Worm (Caenorhabditis elegans) whole organism, L2 larva: ENCODE data around the gene ZC204.17.

ENCODE experiments used
- C34F6.9 ChIP-seq: fragments of 150-350 bp; optimal IDR thresholded peaks from 2 replicates; lab custom pipeline; 2014; ENCODE audit warnings: missing biosample characterization, missing genetic modification characterization
- Y55F3AM.14 ChIP-seq: fragments of 200-800 bp; sonication (Bioruptor generic); optimal IDR thresholded peaks from 2 replicates; lab custom pipeline; 2018; ENCODE audit warnings: mild to moderate bottlenecking, missing genetic modification characterization, missing compliant biosample characterization
- ZK546.5 ChIP-seq: sonication (generic microtip); optimal IDR thresholded peaks from 2 replicates; lab custom pipeline; 2017; ENCODE audit warnings: missing biosample characterization, missing genetic modification characterization
- alr-1 ChIP-seq: fragments of 150-350 bp; optimal IDR thresholded peaks from 2 replicates; lab custom pipeline; 2014; ENCODE audit warnings: missing biosample characterization, missing genetic modification characterization
- aly-2 ChIP-seq: fragments of 150-350 bp; optimal IDR thresholded peaks from 2 replicates; lab custom pipeline; 2014; ENCODE audit warnings: missing biosample characterization, missing genetic modification characterization
- ama-1 ChIP-seq: fragments of 150-350 bp; optimal IDR thresholded peaks from 2 replicates; lab custom pipeline; 2018; ENCODE audit warnings: inconsistent platforms
- ceh-16 ChIP-seq: fragments of 150-350 bp; optimal IDR thresholded peaks from 2 replicates; lab custom pipeline; 2014; ENCODE audit warnings: missing biosample characterization, missing genetic modification characterization
- ceh-82 ChIP-seq: fragments of 150-350 bp; optimal IDR thresholded peaks from 2 replicates; lab custom pipeline; 2014; ENCODE audit warnings: missing biosample characterization, missing genetic modification characterization
- dmd-4 ChIP-seq: sonication (generic microtip); optimal IDR thresholded peaks from 2 replicates; lab custom pipeline; 2017; ENCODE audit warnings: missing biosample characterization, missing genetic modification characterization
- elt-3 ChIP-seq: sonication (generic microtip); optimal IDR thresholded peaks from 2 replicates; lab custom pipeline; 2017; ENCODE audit warnings: missing biosample characterization, missing genetic modification characterization
- fos-1 ChIP-seq: fragments of 150-350 bp; optimal IDR thresholded peaks from 2 replicates; lab custom pipeline; 2014; ENCODE audit warnings: missing biosample characterization, missing genetic modification characterization
- gmeb-1 ChIP-seq: fragments of 150-350 bp; optimal IDR thresholded peaks from 2 replicates; lab custom pipeline; 2014; ENCODE audit warnings: missing biosample characterization, missing genetic modification characterization
- lin-11 ChIP-seq: fragments of 150-350 bp; sonication (generic microtip); optimal IDR thresholded peaks from 2 replicates; lab custom pipeline; 2014; ENCODE audit warnings: missing biosample characterization, missing genetic modification characterization, inconsistent platforms, mixed read lengths
- lin-13 ChIP-seq: fragments of 150-350 bp; optimal IDR thresholded peaks from 2 replicates; lab custom pipeline; 2014; ENCODE audit warnings: missing biosample characterization, missing genetic modification reagents, missing genetic modification characterization
- lin-39 ChIP-seq: fragments of 150-350 bp; optimal IDR thresholded peaks from 2 replicates; lab custom pipeline; 2014; ENCODE audit warnings: missing biosample characterization, missing genetic modification reagents, missing genetic modification characterization
- lsy-2 ChIP-seq, 2 experiments: fragments of 150-350 bp in 1 of 2; sonication (generic microtip) in 1 of 2; optimal IDR thresholded peaks; 2 replicates each; lab custom pipeline; 2014 to 2017; ENCODE audit warnings: missing biosample characterization in 2 of 2, missing genetic modification characterization in 2 of 2
- mdl-1 ChIP-seq, 2 experiments: fragments of 150-350 bp in 1 of 2; sonication (generic microtip) in 1 of 2; optimal IDR thresholded peaks; 2 replicates each; lab custom pipeline; 2017; ENCODE audit warnings: missing biosample characterization in 2 of 2, missing genetic modification characterization in 2 of 2
- nhr-12 ChIP-seq: fragments of 150-350 bp; optimal IDR thresholded peaks from 2 replicates; lab custom pipeline; 2014; ENCODE audit warnings: missing biosample characterization, missing genetic modification characterization
- nhr-129 ChIP-seq: fragments of 150-350 bp; optimal IDR thresholded peaks from 2 replicates; lab custom pipeline; 2014; ENCODE audit warnings: missing biosample characterization, missing genetic modification characterization
- nhr-23 ChIP-seq: fragments of 150-350 bp; optimal IDR thresholded peaks from 2 replicates; lab custom pipeline; 2014; ENCODE audit warnings: missing biosample characterization, missing genetic modification reagents, missing genetic modification characterization
- nhr-237 ChIP-seq: fragments of 150-350 bp; optimal IDR thresholded peaks from 2 replicates; lab custom pipeline; 2014; ENCODE audit warnings: missing biosample characterization, missing genetic modification characterization
- nhr-25 ChIP-seq: fragments of 150-350 bp; sonication (generic microtip); optimal IDR thresholded peaks from 3 replicates; lab custom pipeline; 2014; ENCODE audit warnings: missing biosample characterization, missing genetic modification characterization
- peb-1 ChIP-seq: fragments of 150-350 bp; optimal IDR thresholded peaks from 2 replicates; lab custom pipeline; 2014; ENCODE audit warnings: missing biosample characterization, missing genetic modification characterization
- sem-4 ChIP-seq: fragments of 150-350 bp; optimal IDR thresholded peaks from 2 replicates; lab custom pipeline; 2014; ENCODE audit warnings: missing biosample characterization, missing genetic modification reagents, missing genetic modification characterization
- skn-1 ChIP-seq: sonication (generic microtip); optimal IDR thresholded peaks from 2 replicates; lab custom pipeline; 2017; ENCODE audit warnings: missing biosample characterization, missing genetic modification characterization
- sma-3 ChIP-seq: sonication (generic microtip); optimal IDR thresholded peaks from 2 replicates; lab custom pipeline; 2016; ENCODE audit warnings: missing genetic modification reagents, missing genetic modification characterization, missing compliant biosample characterization
- sma-9 ChIP-seq, 2 experiments: fragments of 150-350 bp in 1 of 2; sonication (generic microtip) in 1 of 2; optimal IDR thresholded peaks; 2 replicates each; lab custom pipeline; 2014 to 2016; ENCODE audit warnings: missing genetic modification characterization in 2 of 2, mild to moderate bottlenecking in 1 of 2, missing biosample characterization in 1 of 2, missing compliant biosample characterization in 1 of 2, missing genetic modification reagents in 1 of 2, moderate library complexity in 1 of 2
- unc-39 ChIP-seq: fragments of 150-350 bp; optimal IDR thresholded peaks from 2 replicates; lab custom pipeline; 2014; ENCODE audit warnings: missing biosample characterization, missing genetic modification characterization
- unc-55 ChIP-seq: fragments of 150-350 bp; sonication (generic microtip); optimal IDR thresholded peaks from 3 replicates; lab custom pipeline; 2014; ENCODE audit warnings: missing biosample characterization, missing genetic modification reagents, missing genetic modification characterization
- unc-62 ChIP-seq: fragments of 150-350 bp; optimal IDR thresholded peaks from 2 replicates; lab custom pipeline; 2014; ENCODE audit warnings: missing biosample characterization, missing genetic modification reagents, missing genetic modification characterization
- zag-1 ChIP-seq: fragments of 150-350 bp; optimal IDR thresholded peaks from 2 replicates; lab custom pipeline; 2014; ENCODE audit warnings: missing biosample characterization, missing genetic modification characterization
- ztf-1 ChIP-seq: fragments of 200-800 bp; sonication (Bioruptor generic); conservative IDR thresholded peaks from 2 replicates; pipeline ENCODE4 v1.3.6; 2022; ENCODE audit warnings: missing genetic modification characterization, missing compliant biosample characterization
- ztf-11 ChIP-seq: sonication (generic microtip); optimal IDR thresholded peaks from 2 replicates; lab custom pipeline; 2017; ENCODE audit warnings: missing biosample characterization, missing genetic modification characterization

Gene ZC204.17

ce11 chrII:1676088-1676487, 30.0 kb upstream of the ZC204.17 start, which contains the start of gene fbxb-17:
TSS of gene fbxb-17 (plus strand) at chrII:1676388.
- TF ChIP-seq nhr-23, result peak; percentile 1
- no peak for TF ChIP-seq skn-1
- TF ChIP-seq ZK546.5, result no peak
- TF ChIP-seq unc-55 (GFP tag; lab: Kevin White, UChicago), result no peak

- TF ChIP-seq ceh-16 (no peak), ztf-11 (tag; lab: Kevin White, UChicago) (no peak), unc-39 (no peak), elt-3 (no peak), nhr-23 (no peak), alr-1 (tag; lab: Kevin White, UChicago) (no peak), aly-2 (tag; lab: Kevin White, UChicago) (no peak), unc-62 (GFP tag; lab: Kevin White, UChicago) (no peak), ztf-1 (GFP tag; lab: Robert Waterston, UW) (no peak), gmeb-1 (tag; lab: Kevin White, UChicago) (no peak), Y55F3AM.14 (GFP tag; lab: Kevin White, UChicago) (no peak), sma-3 (GFP tag; lab: Kevin White, UChicago) (no peak), mdl-1 (tag; optimal IDR thresholded peaks at IDR 0.05; lab: Kevin White, UChicago) (no peak), ceh-82 (no peak), lin-39 (tag; lab: Kevin White, UChicago) (no peak), nhr-25 (tag; lab: Kevin White, UChicago) (no peak)
These were observed 26.6 kb upstream of the ZC204.17 start for ce11 chrII:1672673-1673072.

DNA sequence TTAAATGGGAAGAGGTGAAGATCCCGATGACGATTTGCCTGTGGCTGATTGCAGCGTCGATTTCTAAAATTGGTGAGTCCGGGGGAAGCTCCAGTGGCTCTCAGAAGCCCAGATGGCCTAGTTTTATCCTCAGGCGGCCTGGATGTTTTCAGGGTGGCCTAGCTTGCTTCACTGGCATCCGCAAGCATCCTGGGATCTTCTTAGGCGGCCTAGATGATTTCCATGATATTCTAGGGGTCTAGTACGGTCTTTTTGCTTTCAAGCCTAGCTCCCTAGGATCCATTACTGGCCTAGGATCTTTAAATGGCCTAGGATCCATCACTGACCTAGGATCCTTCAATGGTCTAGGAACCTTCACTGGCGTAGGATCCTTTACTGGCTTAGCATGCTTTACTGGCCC, 24.9 kb upstream of the ZC204.17 start:
- TF ChIP-seq mdl-1 (tag; optimal IDR thresholded peaks at IDR 0.05; lab: Kevin White, UChicago) (no peak), zag-1 (tag; lab: Kevin White, UChicago) (no peak), C34F6.9 (tag; lab: Kevin White, UChicago) (no peak), unc-39 (no peak), nhr-237 (no peak), sem-4 (tag; lab: Kevin White, UChicago) (no peak), ama-1 (lab: Kevin White, UChicago) (no peak), ZK546.5 (no peak), nhr-12 (tag; lab: Kevin White, UChicago) (no peak), ceh-16 (no peak)

ce11 chrII:1670260-1670879, 24.3 kb upstream of the ZC204.17 start, which contains the start of gene nhx-6:
TSS of gene nhx-6 (plus strand) at chrII:1670829.
- TF ChIP-seq nhr-23 (peak; percentile 9), gmeb-1 (tag; lab: Kevin White, UChicago) (no peak)

DNA sequence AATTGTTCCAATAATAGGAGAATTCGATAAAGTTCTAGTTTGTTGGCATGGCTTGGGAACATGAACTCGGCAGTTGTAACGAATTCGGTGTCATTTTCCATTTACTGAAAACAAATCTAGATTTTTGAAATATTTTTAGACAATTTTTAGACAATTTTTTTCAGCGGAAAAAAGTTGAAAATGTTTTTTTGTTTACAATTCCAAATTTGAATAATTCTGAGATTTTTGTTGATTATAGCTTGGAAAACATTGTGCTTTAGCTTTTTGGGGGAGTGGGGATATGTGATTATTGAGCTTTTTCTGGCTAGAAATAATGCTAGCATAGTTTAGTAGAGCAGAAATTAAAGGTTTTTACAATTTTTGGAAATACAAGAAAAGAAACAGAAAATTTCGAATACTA, 22.8 kb upstream of the ZC204.17 start, which contains the start of gene srw-97:
TSS of gene srw-97 (minus strand) at position 101 of the 400 bp plus-strand sequence.
- TF ChIP-seq lin-11 (tag; lab: Kevin White, UChicago) (no peak), peb-1 (tag; lab: Kevin White, UChicago) (no peak), lin-13 (GFP tag; lab: Kevin White, UChicago) (no peak), lsy-2 (tag; optimal IDR thresholded peaks at IDR 0.05; lab: Kevin White, UChicago) (no peak), fos-1 (no peak), dmd-4 (tag; lab: Kevin White, UChicago) (no peak), unc-55 (GFP tag; lab: Kevin White, UChicago) (no peak), C34F6.9 (tag; lab: Kevin White, UChicago) (no peak), nhr-129 (tag; lab: Kevin White, UChicago) (no peak), gmeb-1 (tag; lab: Kevin White, UChicago) (no peak), Y55F3AM.14 (GFP tag; lab: Kevin White, UChicago) (no peak), ama-1 (lab: Kevin White, UChicago) (no peak), ZK546.5 (no peak), ztf-1 (GFP tag; lab: Robert Waterston, UW) (no peak), sma-9 (GFP tag; optimal IDR thresholded peaks at IDR 0.05; lab: Kevin White, UChicago) (no peak), sma-9 (tag; optimal IDR thresholded peaks at IDR 0.05; lab: Kevin White, UChicago) (no peak)
